Fruit fly (Drosophila melanogaster) whole organism, embryonic: ENCODE data around the gene CG32847.

Experiments
- CG10462 ChIP-seq: fragments of 200-800 bp; sonication (Bioruptor generic); optimal IDR thresholded peaks from 2 replicates; lab custom pipeline; 2016; ENCODE audit warnings: missing biosample characterization, missing genetic modification characterization
- CG10543 ChIP-seq: fragments of 200-800 bp; sonication (Bioruptor generic); optimal IDR thresholded peaks from 3 replicates; lab custom pipeline; 2017; ENCODE audit warnings: missing biosample characterization, mild to moderate bottlenecking, missing genetic modification characterization, moderate library complexity
- CG11560 ChIP-seq: fragments of 200-800 bp; sonication (Bioruptor generic); IDR thresholded peaks from 3 replicates; pipeline ENCODE4 v1.3.6; 2022; ENCODE audit warnings: missing biosample characterization, missing genetic modification characterization
- CG12155 ChIP-seq: fragments of 200-800 bp; sonication (Bioruptor generic); optimal IDR thresholded peaks from 3 replicates; lab custom pipeline; 2016; ENCODE audit warnings: missing biosample characterization, missing genetic modification characterization
- CG12391 ChIP-seq: fragments of 200-800 bp; sonication (Bioruptor generic); optimal IDR thresholded peaks from 3 replicates; lab custom pipeline; 2018; ENCODE audit warnings: missing biosample characterization, mild to moderate bottlenecking, missing genetic modification characterization, moderate library complexity
- CG12942 ChIP-seq: fragments of 200-800 bp; sonication (Bioruptor generic); optimal IDR thresholded peaks from 3 replicates; lab custom pipeline; 2016; ENCODE audit warnings: missing biosample characterization, missing genetic modification characterization
- CG14014 ChIP-seq: fragments of 200-800 bp; sonication (Bioruptor generic); IDR thresholded peaks from 2 replicates; pipeline ENCODE4 v1.3.6; 2022; ENCODE audit warnings: missing biosample characterization, missing genetic modification characterization
- CG15601 ChIP-seq: fragments of 200-800 bp; sonication (Bioruptor generic); optimal IDR thresholded peaks from 3 replicates; lab custom pipeline; 2019; ENCODE audit warnings: missing biosample characterization, mild to moderate bottlenecking, missing genetic modification characterization, moderate library complexity
- CG16815 ChIP-seq: fragments of 200-800 bp; sonication (Bioruptor generic); optimal IDR thresholded peaks from 3 replicates; lab custom pipeline; 2017; ENCODE audit warnings: missing biosample characterization, mild to moderate bottlenecking, missing genetic modification characterization
- CG17912 ChIP-seq: fragments of 200-800 bp; sonication (Bioruptor generic); optimal IDR thresholded peaks from 2 replicates; lab custom pipeline; 2018; ENCODE audit warnings: missing biosample characterization, mild to moderate bottlenecking, missing genetic modification characterization
- CG2678 ChIP-seq: fragments of 200-800 bp; sonication (Bioruptor generic); optimal IDR thresholded peaks from 3 replicates; lab custom pipeline; 2019; ENCODE audit warnings: missing biosample characterization, mild to moderate bottlenecking, missing genetic modification characterization, moderate library complexity
- CG2712 ChIP-seq: fragments of 200-800 bp; optimal IDR thresholded peaks from 3 replicates; lab custom pipeline; 2019; ENCODE audit warnings: missing biosample characterization, mild to moderate bottlenecking, missing genetic modification characterization, moderate library complexity
- CG31388 ChIP-seq: fragments of 200-800 bp; sonication (Bioruptor generic); optimal IDR thresholded peaks from 2 replicates; lab custom pipeline; 2016; ENCODE audit warnings: missing biosample characterization, missing genetic modification characterization
- CG3163 ChIP-seq: fragments of 200-800 bp; sonication (Bioruptor generic); optimal IDR thresholded peaks from 3 replicates; lab custom pipeline; 2016; ENCODE audit warnings: missing biosample characterization, missing genetic modification characterization
- CG33557 ChIP-seq: fragments of 200-800 bp; sonication (Bioruptor generic); optimal IDR thresholded peaks from 2 replicates; lab custom pipeline; 2019; ENCODE audit warnings: missing biosample characterization, mild to moderate bottlenecking, missing genetic modification characterization, moderate library complexity
- CG3407 ChIP-seq: fragments of 200-800 bp; sonication (Bioruptor generic); optimal IDR thresholded peaks from 2 replicates; lab custom pipeline; 2018; ENCODE audit warnings: missing biosample characterization, mild to moderate bottlenecking, missing genetic modification characterization
- CG6272 ChIP-seq: fragments of 200-800 bp; sonication (Bioruptor generic); IDR thresholded peaks from 2 replicates; pipeline ENCODE4 v1.3.6; 2022; ENCODE audit warnings: missing biosample characterization, missing genetic modification characterization
- CG7556 ChIP-seq: fragments of 200-800 bp; sonication (Bioruptor generic); optimal IDR thresholded peaks from 2 replicates; lab custom pipeline; 2017; ENCODE audit warnings: missing biosample characterization, mild to moderate bottlenecking, missing genetic modification characterization
- CG8944 ChIP-seq: fragments of 200-800 bp; sonication (Bioruptor generic); optimal IDR thresholded peaks from 3 replicates; lab custom pipeline; 2016; ENCODE audit warnings: missing biosample characterization, missing genetic modification characterization
- CoRest ChIP-seq: fragments of 200-800 bp; sonication (Bioruptor generic); optimal IDR thresholded peaks from 3 replicates; lab custom pipeline; 2018; ENCODE audit warnings: missing biosample characterization, mild to moderate bottlenecking, missing genetic modification characterization, moderate library complexity
- Dek ChIP-seq: fragments of 200-800 bp; sonication (Bioruptor generic); optimal IDR thresholded peaks from 3 replicates; lab custom pipeline; 2019; ENCODE audit warnings: missing biosample characterization, mild to moderate bottlenecking, missing genetic modification characterization, moderate library complexity
- GATAe ChIP-seq: fragments of 200-800 bp; sonication (Bioruptor generic); conservative IDR thresholded peaks from 2 replicates; pipeline ENCODE4 v1.3.6; 2022; ENCODE audit warnings: missing biosample characterization, missing genetic modification characterization
- H15 ChIP-seq: fragments of 200-800 bp; sonication (Bioruptor generic); IDR thresholded peaks from 3 replicates; pipeline ENCODE4 v1.3.6; 2022; ENCODE audit warnings: missing biosample characterization, missing genetic modification characterization
- HHEX ChIP-seq: fragments of 200-800 bp; sonication (Bioruptor generic); optimal IDR thresholded peaks from 3 replicates; lab custom pipeline; 2017; ENCODE audit warnings: missing biosample characterization, mild to moderate bottlenecking, missing genetic modification characterization, missing genetic modification reagents
- HmgZ ChIP-seq: fragments of 200-800 bp; sonication (Bioruptor generic); optimal IDR thresholded peaks from 2 replicates; lab custom pipeline; 2018; ENCODE audit warnings: missing biosample characterization, mild to moderate bottlenecking, missing genetic modification characterization
- Hr78 ChIP-seq, 2 experiments: fragments of 200-800 bp in 1 of 2; fragments of >200 bp in 1 of 2; sonication (Bioruptor generic) in 1 of 2; optimal IDR thresholded peaks; 2 replicates each; lab custom pipeline; 2017 to 2019; ENCODE audit warnings: missing biosample characterization in 2 of 2, missing genetic modification characterization in 2 of 2, mild to moderate bottlenecking in 1 of 2, moderate library complexity in 1 of 2
- MTF-1 ChIP-seq: fragments of 200-800 bp; sonication (Bioruptor generic); optimal IDR thresholded peaks from 2 replicates; lab custom pipeline; 2018; ENCODE audit warnings: missing biosample characterization, mild to moderate bottlenecking, missing genetic modification characterization, borderline replicate concordance
- Rx ChIP-seq: fragments of 200-800 bp; sonication (Bioruptor generic); IDR thresholded peaks from 2 replicates; pipeline ENCODE4 v1.3.6; 2022; ENCODE audit warnings: missing biosample characterization, missing genetic modification characterization
- Scr ChIP-seq: fragments of 200-800 bp; sonication (Bioruptor generic); IDR thresholded peaks from 2 replicates; pipeline ENCODE4 v1.3.6; 2022; ENCODE audit warnings: missing biosample characterization, missing genetic modification characterization; ENCODE audit not compliant: partially characterized antibody
- Stat92E ChIP-seq, 3 experiments: fragments of >200 bp in 2 of 3; fragments of 200-800 bp in 1 of 3; sonication (Bioruptor generic) in 1 of 3; optimal IDR thresholded peaks; 2 replicates each; lab custom pipeline; 2017 to 2019; ENCODE audit warnings: missing biosample characterization in 3 of 3, missing genetic modification characterization in 3 of 3, mild to moderate bottlenecking in 1 of 3, moderate library complexity in 1 of 3
- YL-1 ChIP-seq: fragments of 200-800 bp; sonication (Bioruptor generic); optimal IDR thresholded peaks from 3 replicates; lab custom pipeline; 2017; ENCODE audit warnings: missing biosample characterization, mild to moderate bottlenecking, missing genetic modification characterization
- ab ChIP-seq: fragments of 200-800 bp; sonication (Bioruptor generic); optimal IDR thresholded peaks from 2 replicates; lab custom pipeline; 2016; ENCODE audit warnings: missing biosample characterization, missing genetic modification characterization
- abd-A ChIP-seq: fragments of 200-800 bp; sonication (Bioruptor generic); optimal IDR thresholded peaks from 3 replicates; lab custom pipeline; 2019; ENCODE audit warnings: missing biosample characterization, mild to moderate bottlenecking, missing genetic modification characterization, moderate library complexity
- ara ChIP-seq: fragments of 200-800 bp; sonication (Bioruptor generic); IDR thresholded peaks from 2 replicates; pipeline ENCODE4 v1.3.6; 2022; ENCODE audit warnings: missing biosample characterization, missing genetic modification characterization
- bsh ChIP-seq, 2 experiments: fragments of 200-800 bp; sonication (Bioruptor generic); optimal IDR thresholded peaks; 2 replicates each; lab custom pipeline; 2017 to 2018; ENCODE audit warnings: mild to moderate bottlenecking in 2 of 2, missing biosample characterization in 2 of 2, missing genetic modification characterization in 2 of 2, moderate library complexity in 1 of 2
- dpn ChIP-seq, 2 experiments: fragments of 200-800 bp; sonication (Bioruptor generic); optimal IDR thresholded peaks; 3 replicates each; lab custom pipeline; 2016; ENCODE audit warnings: missing biosample characterization in 2 of 2, missing genetic modification characterization in 2 of 2
- eyg ChIP-seq: fragments of 200-800 bp; sonication (Bioruptor generic); optimal IDR thresholded peaks from 3 replicates; lab custom pipeline; 2016; ENCODE audit warnings: missing biosample characterization, missing genetic modification characterization
- gcm2 ChIP-seq: fragments of 200-800 bp; sonication (Bioruptor generic); optimal IDR thresholded peaks from 2 replicates; lab custom pipeline; 2016; ENCODE audit warnings: missing biosample characterization, missing genetic modification characterization
- gt ChIP-seq: fragments of 200-800 bp; sonication (Bioruptor generic); IDR thresholded peaks from 2 replicates; pipeline ENCODE4 v1.3.6; 2022; ENCODE audit warnings: missing biosample characterization, missing genetic modification characterization
- her ChIP-seq: fragments of 200-800 bp; sonication (Bioruptor generic); optimal IDR thresholded peaks from 2 replicates; lab custom pipeline; 2016; ENCODE audit warnings: missing biosample characterization, missing genetic modification characterization
- psq ChIP-seq: fragments of 200-800 bp; sonication (Bioruptor generic); optimal IDR thresholded peaks from 2 replicates; lab custom pipeline; 2017; ENCODE audit warnings: missing biosample characterization, missing genetic modification characterization
- sim ChIP-seq: fragments of 200-800 bp; sonication (Bioruptor generic); IDR thresholded peaks from 2 replicates; pipeline ENCODE4 v1.3.6; 2022; ENCODE audit warnings: missing biosample characterization, missing genetic modification characterization
- ttk ChIP-seq: fragments of 200-800 bp; sonication (Bioruptor generic); IDR thresholded peaks from 2 replicates; pipeline ENCODE4 v2.1.2; 2022; ENCODE audit warnings: missing biosample characterization, missing genetic modification characterization
- unc-4 ChIP-seq: fragments of 200-800 bp; sonication (Bioruptor generic); IDR thresholded peaks from 2 replicates; pipeline ENCODE4 v1.3.6; 2022; ENCODE audit warnings: missing biosample characterization, missing genetic modification characterization; ENCODE audit not compliant: partially characterized antibody
- vvl ChIP-seq: fragments of 200-800 bp; sonication (Bioruptor generic); IDR thresholded peaks from 2 replicates; pipeline ENCODE4 v1.3.6; 2022; ENCODE audit warnings: missing biosample characterization, missing genetic modification characterization
- wdn ChIP-seq: fragments of 200-800 bp; sonication (Bioruptor generic); IDR thresholded peaks from 2 replicates; pipeline ENCODE4 v1.3.6; 2022; ENCODE audit warnings: missing biosample characterization, missing genetic modification characterization
- zfh1 ChIP-seq: fragments of 200-800 bp; sonication (Bioruptor generic); IDR thresholded peaks from 3 replicates; pipeline ENCODE4 v1.3.6; 2022; ENCODE audit warnings: missing biosample characterization, missing genetic modification characterization

Gene CG32847

DNA sequence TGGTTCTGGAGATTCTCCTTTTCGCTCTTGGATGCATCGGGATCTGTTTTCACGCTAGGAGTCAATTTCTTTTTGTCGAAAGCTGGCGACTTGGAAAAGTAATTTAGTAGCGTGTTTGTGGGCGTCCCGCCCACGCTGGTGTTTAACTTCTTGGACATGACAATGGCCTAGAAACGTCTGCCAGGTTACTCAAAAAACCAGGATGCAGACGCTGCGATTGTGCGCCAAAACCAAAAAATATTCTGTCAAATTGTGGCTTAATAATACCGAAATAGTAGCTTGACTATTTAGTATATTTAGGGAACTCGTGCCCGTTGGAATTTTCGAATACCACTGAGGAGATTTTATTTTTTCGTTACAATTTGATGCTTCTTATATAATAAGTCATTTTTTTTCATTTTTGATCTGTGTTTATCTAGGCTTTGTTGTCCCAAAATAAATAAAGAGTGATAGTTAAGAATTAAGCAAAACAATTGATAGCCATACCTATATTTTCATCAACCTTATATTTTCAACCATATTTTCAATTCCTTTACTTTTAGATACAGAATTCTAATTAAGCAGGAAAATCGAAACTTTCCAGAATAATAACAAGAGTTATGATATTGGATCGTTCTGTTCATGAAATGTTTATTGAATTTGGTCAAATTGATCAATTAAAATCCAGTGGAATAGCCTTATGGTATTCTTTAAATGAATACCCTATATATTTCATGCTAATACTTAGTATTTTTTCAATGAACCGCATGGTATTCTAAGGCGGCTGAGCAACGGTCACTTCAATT, 37.1 kb downstream of the CG32847 start, which contains the start of the genes Msh6 and Prp31 (continued):
- TF ChIP-seq gcm2 (GFP tag; lab: Kevin White, UChicago), result no peak
- TF ChIP-seq zfh1 (GFP tag; lab: Robert Waterston, UW), result peak; percentile 53; the same call in 1 of the 3 replicates
- TF ChIP-seq HHEX (GFP tag; lab: Kevin White, UChicago), result peak; percentile 22
- no peak for TF ChIP-seq GATAe
- no peak for TF ChIP-seq her (GFP tag; lab: Kevin White, UChicago)
- peak; percentile 84 for TF ChIP-seq CG2678 (tag; lab: Kevin White, UChicago)
- peak; percentile 71 to 78 for TF ChIP-seq dpn (GFP tag; optimal IDR thresholded peaks at IDR 0.05; lab: Kevin White, UChicago)
- TF ChIP-seq ab (GFP tag; lab: Kevin White, UChicago), result no peak
- no peak for TF ChIP-seq gt (GFP tag; lab: Robert Waterston, UW)
- TF ChIP-seq ara (GFP tag; lab: Robert Waterston, UW), result peak; percentile 23; the same call in 1 of the 2 replicates
- TF ChIP-seq CG10462 (GFP tag; lab: Kevin White, UChicago), result peak; percentile 38
- TF ChIP-seq Rx (GFP tag; lab: Robert Waterston, UW), result no peak; the same call in 1 of the 2 replicates
- no peak for TF ChIP-seq wdn (GFP tag; lab: Robert Waterston, UW)
- no peak for TF ChIP-seq eyg (GFP tag; lab: Kevin White, UChicago)
- TF ChIP-seq CG8944 (GFP tag; lab: Kevin White, UChicago), result peak; percentile 68
- peak; percentile 46 for TF ChIP-seq psq (GFP tag; lab: Kevin White, UChicago)
- TF ChIP-seq CG3163 (GFP tag; lab: Kevin White, UChicago), result no peak
- TF ChIP-seq ttk (GFP tag; lab: Robert Waterston, UW), result no peak
- no peak for TF ChIP-seq Hr78 (GFP tag; optimal IDR thresholded peaks at IDR 0.05; lab: Kevin White, UChicago)
- no peak for TF ChIP-seq MTF-1 (GFP tag; lab: Kevin White, UChicago)
- TF ChIP-seq sim (GFP tag; lab: Robert Waterston, UW), result no peak
- TF ChIP-seq CG6272, result peak; percentile 26; the same call in 1 of the 2 replicates
- peak; percentile 30 for TF ChIP-seq Dek (tag; lab: Kevin White, UChicago)
- peak; percentile 55 for TF ChIP-seq CG12942 (GFP tag; lab: Kevin White, UChicago)

- TF ChIP-seq Stat92E (GFP tag; optimal IDR thresholded peaks at IDR 0.05; lab: Kevin White, UChicago) (peak in 1 of 3 experiments; percentile 18), CG2712 (peak; percentile 55), CG14014 (GFP tag; lab: Robert Waterston, UW) (peak; percentile 24; the same call in 1 of the 2 replicates), YL-1 (peak; percentile 86), CG10543 (GFP tag; lab: Kevin White, UChicago) (no peak), HmgZ (peak; percentile 69), bsh (GFP tag; optimal IDR thresholded peaks at IDR 0.05; lab: Kevin White, UChicago) (peak in 1 of 2 experiments; percentile 11), eyg (GFP tag; lab: Kevin White, UChicago) (no peak), CG15601 (peak; percentile 37), H15 (GFP tag; lab: Robert Waterston, UW) (no peak), abd-A (tag; lab: Kevin White, UChicago) (no peak), vvl (GFP tag; lab: Robert Waterston, UW) (peak; percentile 45), unc-4 (GFP tag; lab: Robert Waterston, UW) (peak; percentile 34; the same call in 1 of the 2 replicates), CG12155 (GFP tag; lab: Kevin White, UChicago) (peak; percentile 70), CG7556 (no peak), CG33557 (GFP tag; lab: Kevin White, UChicago) (peak; percentile 14), CG11560 (tag; lab: Robert Waterston, UW) (no peak), Scr (0 out of 2 replicates have a peak, but pooled peaks have one; percentile 23), CG16815 (GFP tag; lab: Kevin White, UChicago) (no peak), CG12391 (tag; lab: Kevin White, UChicago) (peak; percentile 29), CG3407 (GFP tag; lab: Kevin White, UChicago) (peak; percentile 4), CG31388 (no peak), CoRest (peak; percentile 47), CG17912 (GFP tag; lab: Kevin White, UChicago) (peak; percentile 68)
Observed at dm6 chr3L:15161549-15161948, 40.2 kb downstream of the CG32847 start, which contains the start of gene CG6878. Gene CG6878 (plus strand): TSS chr3L:15161817.
